Fruit fly (Drosophila melanogaster) S2 (cell line): ENCODE data around the gene CG4914.

Source experiments
- CG8478 ChIP-seq: fragments of >200 bp; optimal IDR thresholded peaks from 2 replicates; lab custom pipeline; 2018
- CTCF ChIP-seq, 2 experiments: fragments of >200 bp; optimal IDR thresholded peaks; 2 replicates each; lab custom pipeline; 2018

The CG4914 gene

DNA sequence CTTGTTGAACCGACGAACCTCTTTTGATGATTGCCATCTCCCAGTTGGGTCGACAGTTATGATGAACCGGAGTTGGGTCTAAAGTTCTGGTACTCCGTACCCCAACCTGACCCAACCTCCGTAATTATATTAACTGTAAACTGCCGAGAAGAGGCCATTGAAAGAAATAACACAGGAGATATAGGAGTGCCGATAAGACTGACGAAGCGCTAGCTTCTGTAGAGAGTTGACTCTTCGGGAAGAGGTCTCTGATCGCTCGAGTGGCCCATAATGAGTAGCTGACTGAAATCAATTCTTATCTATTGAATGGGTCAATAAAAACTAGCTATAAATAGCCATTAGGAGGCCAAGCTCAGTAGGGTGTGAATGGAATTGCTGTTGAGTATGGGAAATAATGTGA lies 9.3 kb downstream of the CG4914 start:
- TF ChIP-seq CG8478 (lab: Kevin White, UChicago) (no peak), CTCF (optimal IDR thresholded peaks at IDR 0.05; lab: Kevin White, UChicago) (no peak)

DNA sequence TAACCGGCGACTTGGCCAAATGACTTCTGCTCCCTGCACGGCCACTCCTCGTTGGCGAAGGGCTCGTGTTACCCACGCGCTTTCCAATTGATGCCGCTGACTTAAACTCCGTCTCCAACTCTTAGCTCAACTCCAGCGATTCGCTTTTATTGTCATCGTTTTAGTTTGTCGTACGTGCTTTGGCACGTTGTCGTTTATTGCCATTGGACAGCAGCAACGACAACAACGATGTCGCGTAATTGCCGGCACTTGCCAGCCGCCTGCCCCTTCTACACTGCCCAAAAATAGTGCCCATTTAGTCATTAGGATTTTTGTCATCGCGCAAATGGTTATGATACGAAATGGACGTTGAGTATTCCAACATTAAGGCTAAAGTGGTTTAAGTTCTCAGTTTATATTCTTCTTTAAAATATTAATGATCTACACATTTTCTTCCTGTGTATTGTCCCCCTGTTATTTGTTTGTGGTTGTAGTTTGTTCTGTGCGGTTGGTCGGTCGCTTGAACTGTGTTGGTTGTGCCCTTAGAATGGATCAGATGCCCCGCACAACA lies 12.1 kb downstream of the CG4914 start:
- TF ChIP-seq CG8478 (lab: Kevin White, UChicago) = no peak
- TF ChIP-seq CTCF (optimal IDR thresholded peaks at IDR 0.05; lab: Kevin White, UChicago) = no peak

DNA sequence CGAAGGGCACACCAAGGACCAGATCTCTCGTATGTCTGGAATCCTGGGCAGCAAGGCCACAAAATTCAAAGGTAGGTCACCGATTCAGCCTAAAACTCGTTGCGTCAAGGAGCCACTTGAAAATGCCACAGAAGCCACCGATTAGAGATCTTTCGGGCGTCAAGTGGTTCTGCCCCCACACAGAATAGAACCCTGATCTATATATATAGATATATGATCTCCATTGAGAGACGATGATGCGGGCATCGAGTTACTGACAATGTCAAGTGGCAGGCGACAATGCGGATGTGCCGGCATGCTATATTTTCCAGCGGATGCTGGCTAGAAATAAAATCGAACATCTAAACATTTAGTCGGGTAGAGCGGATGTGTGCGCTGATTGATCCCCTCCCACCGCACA lies 13.6 kb downstream of the CG4914 start:
- TF ChIP-seq CTCF (optimal IDR thresholded peaks at IDR 0.05; lab: Kevin White, UChicago) (no peak), CG8478 (lab: Kevin White, UChicago) (no peak)

DNA sequence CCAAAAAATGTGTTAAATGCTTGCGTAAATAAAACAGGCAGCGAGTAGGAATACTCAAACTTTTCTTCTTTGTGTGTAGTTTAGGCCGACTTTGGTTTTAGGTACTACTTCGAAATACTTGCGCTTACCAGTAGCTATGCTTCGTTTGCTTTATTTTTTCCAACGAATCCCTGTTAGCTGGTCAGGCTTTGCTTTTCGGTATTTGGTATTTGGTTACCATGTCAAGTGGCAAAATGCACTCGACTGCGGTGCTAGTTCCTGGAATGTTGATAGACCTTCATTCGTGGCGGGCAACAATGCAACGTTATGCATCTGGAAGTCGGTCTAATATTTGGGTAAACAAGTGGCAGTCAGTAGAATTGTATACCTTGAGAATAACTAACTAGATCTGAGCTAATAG lies 14.2 kb downstream of the CG4914 start:
- no peak for TF ChIP-seq CG8478 (lab: Kevin White, UChicago)
- TF ChIP-seq CTCF (optimal IDR thresholded peaks at IDR 0.05; lab: Kevin White, UChicago) = no peak

DNA sequence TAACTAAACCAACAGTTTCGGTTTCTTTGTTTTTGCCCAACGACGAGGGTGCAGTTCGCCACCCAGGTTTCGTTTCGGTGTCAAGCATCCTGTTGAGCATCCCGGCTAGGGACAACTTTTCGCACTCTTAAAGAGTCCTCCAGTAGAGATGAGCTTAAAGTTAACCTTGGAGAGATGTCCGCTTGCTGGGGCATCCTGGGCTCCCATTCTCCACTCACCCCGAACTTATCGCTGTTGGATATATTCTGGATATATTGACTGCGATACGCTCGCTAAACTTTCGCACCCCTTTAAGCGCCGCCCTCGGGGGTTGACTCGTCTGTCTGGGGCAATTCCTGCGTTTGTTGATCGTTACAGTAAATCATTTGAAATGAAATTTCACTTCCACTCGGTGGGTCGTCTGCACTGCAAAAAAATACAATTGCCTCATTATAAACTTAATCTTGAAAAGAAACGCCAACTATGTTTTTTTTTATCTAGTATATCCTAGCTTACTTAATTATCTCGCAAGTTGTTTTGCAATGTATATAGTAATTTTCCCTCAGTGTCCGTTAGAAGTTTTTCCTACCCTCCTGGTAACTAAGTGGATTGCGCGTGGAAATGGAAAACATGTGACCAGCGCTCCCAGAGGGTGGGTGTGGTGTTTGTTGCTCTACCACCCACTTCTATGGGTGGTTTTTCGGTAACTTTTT lies 16.2 kb downstream of the CG4914 start:
- no peak for TF ChIP-seq CTCF (optimal IDR thresholded peaks at IDR 0.05; lab: Kevin White, UChicago)
- TF ChIP-seq CG8478 (lab: Kevin White, UChicago) = no peak

DNA sequence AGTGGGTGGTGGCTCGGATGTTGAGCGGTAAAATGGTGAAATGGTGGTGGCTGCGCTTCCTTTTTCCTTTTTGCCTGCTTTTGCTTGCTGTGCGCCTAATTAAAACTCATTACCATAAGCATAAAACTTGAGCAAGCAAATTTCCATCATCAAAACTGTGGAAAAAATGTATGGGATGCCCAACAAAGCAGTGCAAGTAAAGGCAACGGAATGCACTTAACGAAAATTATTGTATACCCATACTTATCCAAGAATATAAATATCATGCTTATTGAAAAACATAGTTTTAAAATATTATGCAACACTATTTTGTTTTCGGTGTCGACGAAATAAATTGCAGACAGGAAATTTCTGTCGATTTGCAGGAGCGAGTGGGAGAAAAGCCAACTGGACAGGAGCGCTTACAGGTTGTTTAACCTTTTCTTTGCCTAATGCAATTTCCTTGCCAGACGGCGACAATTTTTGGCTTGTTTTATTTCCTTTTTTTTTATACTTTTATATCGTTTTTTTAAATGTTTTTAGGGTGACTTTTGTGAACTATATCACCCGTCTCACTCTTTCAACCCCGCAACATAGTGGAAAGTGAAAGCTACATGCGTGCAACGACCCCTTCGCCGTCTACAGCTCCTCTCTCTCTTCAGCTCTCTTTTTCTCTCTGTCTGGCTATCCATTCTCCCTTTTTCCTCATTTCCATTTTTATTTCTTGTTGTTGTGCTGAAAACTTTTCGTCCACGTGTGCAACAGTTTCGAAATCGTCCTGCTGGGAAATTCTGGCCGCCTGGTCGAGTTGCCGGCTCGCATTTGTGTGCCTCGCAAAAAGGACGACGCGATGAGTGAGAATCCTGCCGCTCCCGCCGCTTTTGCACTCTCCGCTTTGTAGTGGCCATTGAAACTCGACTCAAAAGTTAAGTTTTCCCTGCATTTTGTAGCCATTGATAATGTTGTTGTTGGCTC lies 17.7 kb downstream of the CG4914 start:
- no peak for TF ChIP-seq CTCF (optimal IDR thresholded peaks at IDR 0.05; lab: Kevin White, UChicago)
- no peak for TF ChIP-seq CG8478 (lab: Kevin White, UChicago)

DNA sequence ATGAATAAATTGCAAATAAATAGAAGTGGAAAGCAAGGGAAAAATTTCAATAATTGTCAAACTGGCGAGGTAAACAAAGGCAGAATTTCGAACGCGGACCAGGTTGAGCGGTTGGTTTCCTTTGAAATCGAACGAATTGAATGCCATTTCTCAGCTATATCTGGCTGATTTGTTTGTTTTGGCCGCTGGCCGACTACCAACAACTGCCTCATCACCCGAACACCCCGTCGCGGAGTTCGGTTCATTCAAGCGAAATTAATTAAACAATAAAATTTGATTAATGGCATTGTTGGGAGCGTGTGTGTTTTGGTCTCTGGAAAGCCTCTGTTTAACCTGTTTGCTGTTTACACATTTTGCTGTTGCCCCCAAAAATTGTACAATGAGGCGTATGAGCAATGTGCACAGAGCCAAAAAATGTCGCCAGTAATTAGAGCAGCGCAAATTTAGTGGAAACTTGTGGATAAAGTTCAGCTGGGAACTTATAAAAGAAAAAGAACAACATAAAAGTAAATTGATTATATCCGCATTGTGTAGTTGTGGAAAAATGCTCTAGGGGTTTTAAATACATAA lies 20.4 kb downstream of the CG4914 start:
- no peak for TF ChIP-seq CG8478 (lab: Kevin White, UChicago)
- no peak for TF ChIP-seq CTCF (optimal IDR thresholded peaks at IDR 0.05; lab: Kevin White, UChicago)

DNA sequence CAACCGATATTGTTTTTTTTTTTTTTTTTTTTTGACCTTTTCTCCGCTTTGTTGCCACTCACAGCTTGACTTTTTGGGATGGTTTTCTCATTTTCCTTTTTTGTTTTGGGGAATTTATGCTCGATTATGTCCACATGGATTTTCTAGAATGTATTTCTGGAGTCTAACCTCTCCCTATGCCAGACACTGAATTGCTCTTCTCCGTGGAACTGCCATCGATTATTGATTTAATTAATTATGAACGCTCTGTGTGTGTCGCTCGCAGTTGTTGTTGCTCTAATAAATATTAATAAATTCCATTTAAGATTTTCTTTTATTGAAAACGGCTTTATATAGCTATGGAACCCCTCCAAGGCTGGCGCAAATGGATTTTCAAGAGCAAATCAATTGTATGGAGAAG lies 22.3 kb downstream of the CG4914 start:
- no peak for TF ChIP-seq CG8478 (lab: Kevin White, UChicago)
- no peak for TF ChIP-seq CTCF (optimal IDR thresholded peaks at IDR 0.05; lab: Kevin White, UChicago)

DNA sequence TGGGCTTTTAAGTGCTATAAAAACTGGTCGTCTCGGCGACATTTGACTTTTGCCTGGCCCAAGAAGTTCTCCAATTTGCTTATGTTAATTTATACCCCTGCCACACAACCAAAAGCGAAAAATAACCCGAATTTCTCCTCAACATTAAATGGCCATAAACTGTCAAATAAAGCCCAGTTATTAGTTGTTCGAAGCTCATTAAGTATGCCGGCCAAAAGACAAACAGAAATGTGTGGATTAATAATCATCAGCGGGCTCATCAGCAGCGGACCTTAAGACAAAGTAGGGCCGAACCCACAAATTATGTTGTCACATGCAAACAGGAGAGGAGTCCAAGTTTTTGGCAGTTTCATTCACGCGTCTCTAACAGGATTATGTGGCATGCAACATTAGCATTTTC lies 22.8 kb downstream of the CG4914 start:
- TF ChIP-seq CTCF (optimal IDR thresholded peaks at IDR 0.05; lab: Kevin White, UChicago) = no peak
- TF ChIP-seq CG8478 (lab: Kevin White, UChicago) = no peak

DNA sequence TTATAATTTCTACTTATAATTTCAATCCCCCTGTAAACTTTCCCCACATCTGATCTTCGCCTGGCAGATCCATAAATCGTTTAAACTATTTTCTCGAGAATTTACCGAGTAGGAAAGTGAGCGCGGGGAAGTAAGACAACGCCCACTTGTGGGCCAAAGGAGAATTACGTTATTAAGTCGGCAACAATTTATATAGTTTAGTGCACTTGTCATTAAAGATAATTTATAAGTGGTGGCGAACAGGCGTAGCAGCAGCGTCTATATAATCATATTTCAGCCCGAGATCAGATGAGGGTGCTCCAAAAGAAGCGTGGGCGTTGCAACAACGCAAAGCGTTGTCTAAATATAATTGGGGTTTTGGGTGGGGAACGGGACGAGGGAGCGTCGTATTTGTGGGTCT lies 23.2 kb downstream of the CG4914 start:
- no peak for TF ChIP-seq CG8478 (lab: Kevin White, UChicago)
- TF ChIP-seq CTCF (optimal IDR thresholded peaks at IDR 0.05; lab: Kevin White, UChicago) = no peak

DNA sequence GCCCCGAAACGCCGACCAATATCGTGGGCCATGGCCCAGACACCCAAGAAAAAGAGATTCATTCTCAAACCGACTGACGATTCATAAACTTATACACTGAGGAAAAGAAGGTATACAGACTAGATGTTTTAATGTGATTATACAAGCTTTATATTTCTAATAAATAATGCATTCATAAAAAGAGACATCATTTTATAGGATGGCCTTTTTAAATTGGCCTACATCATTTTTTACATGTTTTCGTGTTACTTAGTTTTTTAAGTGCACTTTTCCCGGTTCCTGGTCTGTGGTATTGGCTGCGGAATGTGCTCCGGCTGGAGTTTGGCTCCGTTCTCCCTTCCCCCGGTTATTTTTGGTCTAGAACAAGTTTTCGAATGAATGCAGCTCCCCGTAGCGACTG lies 25.4 kb downstream of the CG4914 start:
- TF ChIP-seq CG8478 (lab: Kevin White, UChicago) (no peak), CTCF (optimal IDR thresholded peaks at IDR 0.05; lab: Kevin White, UChicago) (no peak)

DNA sequence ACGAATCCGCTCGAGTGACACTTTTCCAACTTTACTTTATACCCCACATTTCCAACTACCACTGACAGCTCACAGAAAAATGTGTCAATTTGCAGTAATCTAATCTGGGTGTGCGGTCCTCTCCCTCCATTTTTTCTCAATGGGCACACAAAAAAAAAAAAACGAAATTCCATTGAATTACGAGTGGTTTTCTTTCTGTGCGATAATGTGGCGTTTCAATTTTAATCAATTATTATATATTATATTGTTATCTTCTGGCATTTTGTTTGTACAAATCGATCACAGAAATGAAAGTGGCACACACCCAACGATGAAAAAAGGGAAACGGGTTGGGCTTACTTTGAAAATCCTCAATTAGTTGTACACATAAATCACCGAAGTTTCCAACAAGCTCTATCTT lies 27.6 kb downstream of the CG4914 start:
- TF ChIP-seq CG8478 (lab: Kevin White, UChicago) = no peak
- TF ChIP-seq CTCF (optimal IDR thresholded peaks at IDR 0.05; lab: Kevin White, UChicago) = no peak

DNA sequence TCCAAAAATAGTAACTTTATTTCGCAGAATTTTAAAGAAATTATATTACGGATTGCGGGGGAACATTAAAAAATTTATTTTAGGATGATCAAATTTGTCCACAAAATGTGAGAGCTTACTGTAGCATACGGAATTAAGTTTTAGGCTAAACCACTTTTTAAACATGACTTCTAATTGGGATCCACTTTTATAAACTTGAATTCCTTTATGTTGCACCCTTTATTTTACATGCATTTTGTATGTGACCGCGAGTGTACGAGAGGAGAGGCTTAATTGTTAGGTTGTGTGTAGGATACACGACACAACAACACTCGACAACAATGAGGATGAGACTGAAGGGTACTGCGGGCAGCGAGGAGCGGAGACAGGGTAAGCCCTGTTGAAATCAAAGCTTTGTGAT lies 29.0 kb downstream of the CG4914 start:
- TF ChIP-seq CG8478 (lab: Kevin White, UChicago) (no peak), CTCF (optimal IDR thresholded peaks at IDR 0.05; lab: Kevin White, UChicago) (no peak)

DNA sequence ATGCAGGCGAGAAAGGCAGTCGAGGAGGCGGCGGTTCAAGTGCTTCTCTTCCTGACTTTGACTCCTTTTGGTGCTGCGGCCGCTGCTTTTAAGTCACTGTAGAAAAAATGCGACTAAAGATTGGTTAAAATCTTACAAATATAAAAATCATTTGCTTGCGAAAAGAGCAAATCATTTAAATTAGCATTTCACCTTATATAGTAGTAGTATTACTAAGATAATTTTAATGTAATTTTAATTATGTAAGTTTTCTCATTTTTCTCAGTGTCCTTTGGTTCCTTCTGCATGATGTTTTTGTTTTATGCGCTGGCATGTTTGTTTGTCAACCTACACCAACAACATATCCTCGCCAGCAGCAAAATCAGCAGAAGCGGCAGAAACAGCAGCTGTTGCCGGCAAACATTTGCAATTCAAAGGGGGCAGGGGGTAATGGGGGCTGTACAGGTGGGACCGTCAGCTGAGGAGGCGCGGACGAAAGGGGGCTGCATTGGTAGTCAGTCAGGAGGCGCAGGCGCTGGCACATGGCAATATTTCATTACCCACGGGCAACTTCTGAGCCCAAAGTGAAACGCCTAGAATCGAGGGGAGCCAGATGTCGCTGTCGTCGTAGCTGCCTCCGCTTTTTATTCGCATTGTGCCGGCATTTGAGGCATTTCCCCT lies 30.6 kb downstream of the CG4914 start:
- TF ChIP-seq CTCF (optimal IDR thresholded peaks at IDR 0.05; lab: Kevin White, UChicago) (no peak), CG8478 (lab: Kevin White, UChicago) (no peak)
